Worm (Caenorhabditis elegans) whole organism, midembryonic: ENCODE measurements around the gene C38D4.10.
"Not testable (repeated sequence)": the region's sequence is repeated elsewhere in the genome, so short reads cannot be mapped to it uniquely, and the experiment has no call there.

Source experiments
- T22C8.4 ChIP-seq: fragments of 200-800 bp; sonication (Bioruptor generic); IDR thresholded peaks from 2 replicates; pipeline ENCODE4 v1.3.6; 2022; ENCODE audit warnings: missing genetic modification characterization, missing compliant biosample characterization
- cog-1 ChIP-seq: sonication (generic microtip); optimal IDR thresholded peaks from 2 replicates; lab custom pipeline; 2016; ENCODE audit warnings: missing genetic modification characterization, missing compliant biosample characterization
- flt-1 ChIP-seq: fragments of 200-800 bp; sonication (Bioruptor generic); IDR thresholded peaks from 2 replicates; pipeline ENCODE4 v1.3.6; 2022; ENCODE audit warnings: missing genetic modification characterization, missing compliant biosample characterization
- klf-2 ChIP-seq: fragments of 200-800 bp; sonication (Bioruptor generic); conservative IDR thresholded peaks from 2 replicates; pipeline ENCODE4 v1.3.6; 2022; ENCODE audit warnings: missing genetic modification reagents, missing genetic modification characterization, missing compliant biosample characterization
- med-1 ChIP-seq: sonication (generic microtip); optimal IDR thresholded peaks from 2 replicates; lab custom pipeline; 2017; ENCODE audit warnings: missing genetic modification characterization, mild to moderate bottlenecking, missing compliant biosample characterization, antibody characterized with exemption, missing genetic modification reagents; ENCODE audit not compliant: insufficient read depth
- ref-1 ChIP-seq: fragments of 200-800 bp; sonication (Bioruptor generic); conservative IDR thresholded peaks from 2 replicates; pipeline ENCODE4 v1.3.6; 2022; ENCODE audit warnings: missing genetic modification reagents, missing genetic modification characterization, missing compliant biosample characterization
- tab-1 ChIP-seq: fragments of 200-800 bp; sonication (Bioruptor generic); IDR thresholded peaks from 2 replicates; pipeline ENCODE4 v1.3.6; 2022; ENCODE audit warnings: missing genetic modification characterization, missing compliant biosample characterization
- ztf-23 ChIP-seq: fragments of 200-800 bp; sonication (Bioruptor generic); IDR thresholded peaks from 2 replicates; pipeline ENCODE4 v1.3.6; 2022; ENCODE audit warnings: missing genetic modification reagents, missing genetic modification characterization, missing compliant biosample characterization
- ztf-29 ChIP-seq: fragments of 200-800 bp; sonication (Bioruptor generic); IDR thresholded peaks from 2 replicates; pipeline ENCODE4 v1.3.6; 2022; ENCODE audit warnings: missing genetic modification reagents, missing genetic modification characterization, missing compliant biosample characterization

C38D4.10 gene

DNA sequence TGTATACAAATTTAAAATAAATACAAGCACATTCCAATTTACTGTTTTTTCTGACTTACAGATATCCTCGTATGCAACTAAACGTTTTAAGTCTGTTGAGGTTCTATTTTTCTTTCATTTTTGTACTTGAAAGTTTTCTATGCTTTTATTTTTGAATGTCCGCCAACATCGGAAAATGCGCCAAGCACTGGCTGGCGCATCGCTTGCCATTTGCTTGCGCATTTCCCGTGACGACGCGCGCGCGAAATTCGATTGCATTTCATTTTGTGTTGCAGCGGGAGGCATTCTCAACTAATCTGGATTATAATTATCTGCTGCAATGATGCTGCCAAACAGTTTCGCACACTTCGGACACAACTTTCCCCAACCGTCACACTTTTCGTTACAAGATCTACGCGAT, 25.3 kb upstream of the C38D4.10 start, which contains the start of gene fbxl-2:
Gene fbxl-2, plus strand, starts transcription at position 278 of the 400 bp plus-strand sequence.
- TF ChIP-seq tab-1 (GFP tag; lab: Robert Waterston, UW) (peak; percentile 86), ztf-29 (peak; percentile 66), med-1 (GFP tag; lab: Kevin White, UChicago) (peak; percentile 39), klf-2 (GFP tag; lab: Robert Waterston, UW) (peak; percentile 77; the same call in 1 of the 2 replicates), T22C8.4 (GFP tag; lab: Robert Waterston, UW) (peak; percentile 72), ref-1 (GFP tag; lab: Robert Waterston, UW) (0 out of 2 replicates have a peak, but pooled peaks have one; percentile 35), ztf-23 (GFP tag; lab: Robert Waterston, UW) (peak; percentile 86), flt-1 (GFP tag; lab: Robert Waterston, UW) (peak; percentile 87), cog-1 (peak; percentile 81)

DNA sequence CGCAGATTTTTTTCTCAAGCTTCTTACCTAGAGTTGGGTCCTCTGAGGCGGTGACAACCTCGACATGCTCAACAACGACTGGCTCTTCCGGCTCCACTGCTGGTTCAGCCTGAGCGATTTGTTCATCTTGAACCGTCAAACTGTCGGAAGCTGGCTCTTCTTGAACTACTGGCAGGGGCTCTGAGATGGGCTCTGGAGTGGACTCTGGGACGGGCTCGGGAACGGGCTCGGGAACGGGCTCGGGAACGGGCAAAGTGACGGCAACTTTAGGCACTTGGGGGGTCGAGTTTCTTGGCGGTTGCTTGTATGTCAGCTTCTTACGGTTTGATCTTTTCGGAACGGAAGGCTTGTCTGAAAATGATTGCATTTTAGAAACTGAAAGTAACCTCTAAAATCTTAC, 19.5 kb upstream of the C38D4.10 start:
- TF ChIP-seq ztf-23 (GFP tag; lab: Robert Waterston, UW), result no peak
- no peak for TF ChIP-seq ref-1 (GFP tag; lab: Robert Waterston, UW)
- no peak for TF ChIP-seq tab-1 (GFP tag; lab: Robert Waterston, UW)
- TF ChIP-seq med-1 (GFP tag; lab: Kevin White, UChicago), result no peak
- TF ChIP-seq ztf-29, result no peak
- no peak for TF ChIP-seq klf-2 (GFP tag; lab: Robert Waterston, UW)

DNA sequence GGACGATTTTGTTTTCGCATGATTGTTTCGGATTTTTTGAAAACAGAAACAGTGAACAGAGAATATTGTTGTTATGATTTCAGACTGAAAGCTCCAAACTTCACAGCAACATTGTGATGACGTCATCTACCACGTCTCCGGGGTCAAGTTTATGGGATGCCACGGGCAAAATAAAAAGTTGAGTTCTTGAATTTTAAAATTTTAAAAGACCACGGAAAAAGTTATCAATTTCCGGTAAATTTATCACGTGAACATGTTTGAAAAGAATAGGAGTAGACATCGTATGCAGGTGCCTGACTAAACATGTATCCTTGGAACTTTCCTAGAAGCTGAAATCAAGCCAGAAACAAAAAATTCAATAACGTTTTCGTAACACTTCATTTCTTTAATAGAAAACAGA, 18.8 kb upstream of the C38D4.10 start, which contains the start of gene B0393.4:
Gene B0393.4, minus strand, starts transcription at position 101 of the 400 bp plus-strand sequence.
- no peak for TF ChIP-seq flt-1 (GFP tag; lab: Robert Waterston, UW)
- no peak for TF ChIP-seq ref-1 (GFP tag; lab: Robert Waterston, UW)
- TF ChIP-seq tab-1 (GFP tag; lab: Robert Waterston, UW), result no peak
- TF ChIP-seq ztf-23 (GFP tag; lab: Robert Waterston, UW), result no peak
- TF ChIP-seq T22C8.4 (GFP tag; lab: Robert Waterston, UW), result no peak
- TF ChIP-seq klf-2 (GFP tag; lab: Robert Waterston, UW), result no peak
- no peak for TF ChIP-seq cog-1
- TF ChIP-seq med-1 (GFP tag; lab: Kevin White, UChicago), result no peak
- no peak for TF ChIP-seq ztf-29

DNA sequence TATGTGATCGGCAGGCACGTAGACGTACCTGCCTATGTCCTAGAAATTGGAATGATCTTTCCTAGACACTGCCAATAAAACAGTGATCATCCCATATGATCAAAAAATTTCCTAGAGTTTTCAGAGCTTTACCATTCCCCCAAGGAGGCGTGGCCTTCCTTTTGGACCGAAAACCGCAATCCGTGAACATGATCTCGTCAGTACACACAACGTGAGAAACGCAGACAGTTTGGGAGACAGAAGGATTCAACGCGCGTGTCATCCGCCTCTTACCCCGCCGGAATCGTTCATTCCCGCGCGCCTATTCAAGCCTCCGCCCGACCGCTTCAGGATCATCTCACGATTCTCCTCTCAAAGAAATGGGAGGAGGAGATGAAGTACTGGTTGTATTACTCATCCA, 16.9 kb upstream of the C38D4.10 start, which contains the start of gene B0393.5:
Gene B0393.5, plus strand, starts transcription at position 301 of the 400 bp plus-strand sequence.
- TF ChIP-seq ztf-23 (GFP tag; lab: Robert Waterston, UW) (no peak), med-1 (GFP tag; lab: Kevin White, UChicago) (no peak), tab-1 (GFP tag; lab: Robert Waterston, UW) (no peak), ztf-29 (no peak), klf-2 (GFP tag; lab: Robert Waterston, UW) (no peak), cog-1 (no peak), flt-1 (GFP tag; lab: Robert Waterston, UW) (no peak), ref-1 (GFP tag; lab: Robert Waterston, UW) (no peak), T22C8.4 (GFP tag; lab: Robert Waterston, UW) (no peak)

DNA sequence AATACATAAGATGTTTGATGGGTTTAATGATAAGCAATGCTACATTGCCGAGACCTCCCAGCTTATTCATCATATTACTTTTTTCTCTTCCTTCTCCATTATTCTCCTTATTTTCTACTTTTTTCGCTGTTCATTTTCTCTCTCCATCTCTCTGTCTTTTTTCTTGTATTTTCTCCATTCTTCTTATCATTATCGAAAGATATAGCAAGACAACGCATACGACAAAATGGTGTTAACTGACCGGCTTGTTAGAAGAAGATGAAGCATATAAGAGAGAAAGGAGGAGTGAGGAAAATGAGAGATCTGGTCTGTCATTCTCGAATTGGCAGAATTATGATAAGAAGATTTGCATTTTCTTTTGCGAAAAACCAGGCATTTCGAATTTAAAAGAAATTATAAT, 15.5 kb upstream of the C38D4.10 start:
- TF ChIP-seq T22C8.4 (GFP tag; lab: Robert Waterston, UW) (no peak), flt-1 (GFP tag; lab: Robert Waterston, UW) (no peak), klf-2 (GFP tag; lab: Robert Waterston, UW) (no peak), ztf-29 (no peak), med-1 (GFP tag; lab: Kevin White, UChicago) (no peak), ref-1 (GFP tag; lab: Robert Waterston, UW) (no peak), tab-1 (GFP tag; lab: Robert Waterston, UW) (no peak), cog-1 (no peak), ztf-23 (GFP tag; lab: Robert Waterston, UW) (no peak)

DNA sequence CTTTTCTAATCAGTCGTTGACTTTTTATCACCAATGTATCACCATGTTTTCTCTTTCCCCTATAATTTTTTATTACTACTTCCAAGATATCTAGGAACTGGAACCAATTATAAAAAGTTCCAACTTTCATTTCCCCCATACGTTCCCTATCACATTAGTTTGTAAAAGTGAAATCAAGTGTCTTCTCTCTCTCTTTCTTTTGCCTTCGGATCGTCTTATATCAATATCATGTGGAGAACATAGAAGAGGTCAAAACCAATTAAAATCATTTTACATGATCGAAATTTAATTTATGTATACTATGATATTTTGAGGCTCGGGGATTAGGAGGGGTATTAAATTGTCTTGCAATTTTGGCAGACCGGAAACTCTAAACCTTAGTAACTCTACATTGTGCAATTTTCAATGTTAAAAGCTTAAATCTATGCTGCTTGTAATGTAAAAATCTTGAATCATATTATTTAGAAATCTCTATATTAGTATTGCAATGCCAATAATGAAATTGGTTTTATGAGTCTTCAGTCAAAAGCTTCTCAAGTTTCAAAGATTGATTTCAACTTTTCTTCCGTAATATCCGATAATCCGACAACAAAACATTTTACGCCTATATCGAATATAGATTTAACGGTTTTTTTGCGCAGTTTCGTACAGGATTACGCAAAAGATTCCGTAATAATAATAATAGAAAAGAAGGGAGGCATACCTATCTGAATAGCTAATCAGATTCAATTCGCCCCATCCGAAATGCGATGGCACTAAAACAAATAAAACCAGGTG, 14.3 kb upstream of the C38D4.10 start:
- no peak for TF ChIP-seq cog-1

DNA sequence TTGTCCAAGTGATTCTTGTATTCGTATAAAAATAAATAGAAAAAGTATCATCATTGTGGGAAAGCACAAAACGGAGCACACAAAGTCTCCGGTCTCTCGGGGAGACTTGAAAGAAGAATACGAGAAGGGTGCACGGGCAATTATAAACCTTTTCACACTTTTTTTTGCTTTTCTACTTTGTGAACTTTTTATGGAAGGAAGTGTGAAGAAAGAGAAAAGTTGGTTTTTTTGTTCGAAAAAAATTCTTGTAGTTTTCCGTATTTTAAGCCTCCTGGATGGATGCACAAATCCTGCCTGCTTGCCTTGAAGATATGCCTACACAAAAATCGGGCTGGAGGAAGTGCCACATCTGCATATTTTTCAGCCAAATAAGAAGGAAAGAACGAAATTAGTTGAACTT, 4.3 kb upstream of the C38D4.10 start, which contains the start of gene B0393.7:
Gene B0393.7, minus strand, starts transcription at position 101 of the 400 bp plus-strand sequence.
- TF ChIP-seq flt-1 (GFP tag; lab: Robert Waterston, UW), result no peak
- TF ChIP-seq ref-1 (GFP tag; lab: Robert Waterston, UW), result no peak
- TF ChIP-seq ztf-23 (GFP tag; lab: Robert Waterston, UW), result no peak
- TF ChIP-seq tab-1 (GFP tag; lab: Robert Waterston, UW), result no peak
- no peak for TF ChIP-seq cog-1
- TF ChIP-seq T22C8.4 (GFP tag; lab: Robert Waterston, UW), result no peak
- TF ChIP-seq klf-2 (GFP tag; lab: Robert Waterston, UW), result no peak
- no peak for TF ChIP-seq ztf-29

DNA sequence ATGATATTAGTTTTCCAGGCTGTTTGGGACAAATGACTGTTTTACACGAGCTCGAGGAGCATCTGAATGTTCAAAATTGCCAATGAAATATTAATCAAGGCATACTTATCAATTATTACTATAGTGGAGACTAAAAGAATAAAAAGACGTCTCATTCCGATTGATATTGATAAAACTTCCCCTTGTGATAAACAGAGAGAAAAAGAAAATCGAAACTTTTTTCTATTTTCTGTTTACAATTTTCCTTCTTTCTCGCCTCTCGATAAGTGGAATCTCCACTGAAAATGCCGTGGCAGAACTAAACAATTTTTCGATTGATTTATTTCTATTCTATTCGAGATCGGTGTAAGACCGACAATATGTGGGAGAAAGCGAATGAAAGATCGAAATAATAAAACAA, 2.5 kb upstream of the C38D4.10 start, which contains the start of gene B0393.9:
Gene B0393.9, minus strand, starts transcription at position 303 of the 400 bp plus-strand sequence.
- TF ChIP-seq T22C8.4 (GFP tag; lab: Robert Waterston, UW) (no peak), ref-1 (GFP tag; lab: Robert Waterston, UW) (no peak), ztf-23 (GFP tag; lab: Robert Waterston, UW) (no peak), ztf-29 (no peak), flt-1 (GFP tag; lab: Robert Waterston, UW) (no peak), cog-1 (no peak), tab-1 (GFP tag; lab: Robert Waterston, UW) (no peak), klf-2 (GFP tag; lab: Robert Waterston, UW) (no peak), med-1 (GFP tag; lab: Kevin White, UChicago) (no peak)

DNA sequence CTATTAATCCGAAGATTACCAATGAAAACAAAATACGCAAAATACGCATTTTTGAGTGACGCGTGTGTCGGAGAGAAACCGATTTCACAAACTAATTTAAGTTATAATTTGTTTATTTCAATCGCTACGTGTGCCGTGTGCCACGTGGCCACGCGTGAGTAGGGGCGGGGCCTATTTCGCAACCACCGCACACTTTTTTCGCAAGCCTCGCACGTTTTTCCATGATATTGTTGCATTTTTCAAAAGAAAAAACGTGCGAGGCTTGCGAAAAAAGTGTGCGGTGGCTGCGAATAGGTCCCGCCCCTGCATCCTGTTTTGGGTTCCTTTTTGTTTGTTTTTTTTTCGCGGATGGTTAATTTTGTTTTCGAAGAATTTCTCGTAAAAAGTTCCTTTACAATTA, 2.8 kb downstream of the C38D4.10 start, which contains the start of gene enu-3.2:
Gene enu-3.2, minus strand, starts transcription at position 105 of the 400 bp plus-strand sequence.
- not testable (repeated sequence) for TF ChIP-seq med-1 (GFP tag; lab: Kevin White, UChicago); ztf-23 (GFP tag; lab: Robert Waterston, UW); flt-1 (GFP tag; lab: Robert Waterston, UW)
